Worm (Caenorhabditis elegans): Measurements from ENCODE around the gene him-17.

Gene him-17

DNA sequence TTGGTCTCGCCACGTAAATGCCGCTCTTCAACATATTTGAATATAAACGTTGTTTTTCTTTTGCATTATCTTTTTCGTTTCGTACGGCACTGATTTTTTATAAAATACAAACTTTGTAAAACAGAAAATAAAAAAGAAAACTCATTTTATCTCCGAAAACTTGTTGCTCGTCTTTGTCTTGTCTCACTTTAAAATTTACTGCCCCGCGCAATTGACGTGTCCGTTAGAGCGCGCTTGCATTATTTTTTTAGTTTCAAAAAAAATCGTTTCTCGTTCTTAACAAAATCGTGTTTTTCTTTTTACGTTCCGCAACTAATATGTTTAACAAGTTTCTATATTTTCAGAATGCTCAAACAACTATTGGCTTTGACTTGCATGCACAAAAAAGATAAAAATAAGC, 23.9 kb upstream of the him-17 start, which contains the start of gene noca-1:
Gene noca-1 (plus strand): TSS at position 345 of the 400 bp plus-strand sequence.
- TF ChIP-seq tbx-11 (GFP tag; IDR thresholded peaks at IDR 0.05), result no peak
- TF ChIP-seq sea-1 (GFP tag; conservative IDR thresholded peaks at IDR 0.05), result no peak
- no peak for TF ChIP-seq ama-1 (optimal IDR thresholded peaks at IDR 0.05)
- no peak for TF ChIP-seq scrt-1 (GFP tag; IDR thresholded peaks at IDR 0.05)
- no peak for TF ChIP-seq hnd-1 (tag; optimal IDR thresholded peaks at IDR 0.05)
- no peak for TF ChIP-seq tra-4 (tag; optimal IDR thresholded peaks at IDR 0.05)
- no peak for TF ChIP-seq hmbx-1 (tag; optimal IDR thresholded peaks at IDR 0.05)
- no peak for TF ChIP-seq pes-1 (GFP tag; IDR thresholded peaks at IDR 0.05)
- no peak for TF ChIP-seq flt-1 (GFP tag; IDR thresholded peaks at IDR 0.05)
- TF ChIP-seq ceh-36 (tag; optimal IDR thresholded peaks at IDR 0.05), result no peak
- TF ChIP-seq aly-1 (tag; optimal IDR thresholded peaks at IDR 0.05), result no peak
- TF ChIP-seq hmg-4 (GFP tag; optimal IDR thresholded peaks at IDR 0.05), result no peak
- TF ChIP-seq F13C5.2 (tag; optimal IDR thresholded peaks at IDR 0.05), result no peak
- no peak for TF ChIP-seq ets-7 (tag; optimal IDR thresholded peaks at IDR 0.05)
- no peak for TF ChIP-seq tbx-37 (GFP tag; conservative IDR thresholded peaks at IDR 0.05)

ce11 chrV:13154225-13154624, 22.3 kb upstream of the him-17 start:
- no peak for TF ChIP-seq ceh-36 (tag; optimal IDR thresholded peaks at IDR 0.05)
- no peak for TF ChIP-seq ets-7 (tag; optimal IDR thresholded peaks at IDR 0.05)
- no peak for TF ChIP-seq scrt-1 (GFP tag; IDR thresholded peaks at IDR 0.05)
- TF ChIP-seq flt-1 (GFP tag; IDR thresholded peaks at IDR 0.05), result no peak
- TF ChIP-seq B0310.2 (tag; optimal IDR thresholded peaks at IDR 0.05), result no peak
- no peak for TF ChIP-seq hmbx-1 (tag; optimal IDR thresholded peaks at IDR 0.05)
- no peak for TF ChIP-seq pes-1 (GFP tag; IDR thresholded peaks at IDR 0.05)
- no peak for TF ChIP-seq tbx-37 (GFP tag; conservative IDR thresholded peaks at IDR 0.05)
- TF ChIP-seq hnd-1 (tag; optimal IDR thresholded peaks at IDR 0.05), result no peak
- no peak for TF ChIP-seq tra-4 (tag; optimal IDR thresholded peaks at IDR 0.05)
- TF ChIP-seq ceh-13 (GFP tag; optimal IDR thresholded peaks at IDR 0.05), result no peak

- TF ChIP-seq sea-1 (GFP tag; conservative IDR thresholded peaks at IDR 0.05) (no peak), tbx-11 (GFP tag; IDR thresholded peaks at IDR 0.05) (no peak), tbx-37 (GFP tag; conservative IDR thresholded peaks at IDR 0.05) (no peak), pes-1 (GFP tag; IDR thresholded peaks at IDR 0.05) (no peak)
These were observed 19.4 kb upstream of the him-17 start for ce11 chrV:13157073-13157472.

DNA sequence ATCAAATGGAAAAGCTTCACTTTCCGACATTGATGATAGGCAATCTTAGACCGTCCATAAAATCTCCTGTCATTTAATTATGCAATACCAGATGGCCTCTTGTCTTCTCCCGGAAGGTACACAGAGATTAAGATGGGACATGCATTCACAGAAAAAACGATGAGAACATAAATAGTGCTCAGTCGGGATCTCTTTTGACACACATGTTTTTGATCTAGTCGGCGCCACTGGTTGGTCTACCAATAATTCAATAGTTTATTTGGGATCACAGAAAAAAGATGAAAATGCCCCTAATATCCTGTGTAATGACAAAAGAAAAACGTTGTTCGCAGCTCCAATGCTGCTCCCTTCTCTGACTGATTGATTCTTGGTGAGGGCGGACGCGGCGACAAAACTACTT, 15.5 kb upstream of the him-17 start:
- no peak for TF ChIP-seq sea-1 (GFP tag; conservative IDR thresholded peaks at IDR 0.05)
- no peak for TF ChIP-seq scrt-1 (GFP tag; IDR thresholded peaks at IDR 0.05)
- no peak for TF ChIP-seq tra-4 (tag; optimal IDR thresholded peaks at IDR 0.05)
- TF ChIP-seq hnd-1 (tag; optimal IDR thresholded peaks at IDR 0.05), result no peak
- no peak for TF ChIP-seq ets-7 (tag; optimal IDR thresholded peaks at IDR 0.05)
- no peak for TF ChIP-seq ceh-36 (tag; optimal IDR thresholded peaks at IDR 0.05)
- TF ChIP-seq aly-1 (tag; optimal IDR thresholded peaks at IDR 0.05), result no peak
- TF ChIP-seq tbx-37 (GFP tag; conservative IDR thresholded peaks at IDR 0.05), result no peak
- no peak for TF ChIP-seq hmg-4 (GFP tag; optimal IDR thresholded peaks at IDR 0.05)
- no peak for TF ChIP-seq B0310.2 (tag; optimal IDR thresholded peaks at IDR 0.05)
- TF ChIP-seq flt-1 (GFP tag; IDR thresholded peaks at IDR 0.05), result no peak
- no peak for TF ChIP-seq hmbx-1 (tag; optimal IDR thresholded peaks at IDR 0.05)
- no peak for TF ChIP-seq ceh-13 (GFP tag; optimal IDR thresholded peaks at IDR 0.05)
- TF ChIP-seq tbx-11 (GFP tag; IDR thresholded peaks at IDR 0.05), result no peak
- no peak for TF ChIP-seq ama-1 (optimal IDR thresholded peaks at IDR 0.05)
- TF ChIP-seq F13C5.2 (tag; optimal IDR thresholded peaks at IDR 0.05), result no peak
- no peak for TF ChIP-seq pes-1 (GFP tag; IDR thresholded peaks at IDR 0.05)

- TF ChIP-seq sea-1 (GFP tag; conservative IDR thresholded peaks at IDR 0.05), result no peak
- TF ChIP-seq ceh-36 (tag; optimal IDR thresholded peaks at IDR 0.05), result no peak
- TF ChIP-seq scrt-1 (GFP tag; IDR thresholded peaks at IDR 0.05), result no peak
- no peak for TF ChIP-seq tra-4 (tag; optimal IDR thresholded peaks at IDR 0.05)
- TF ChIP-seq ceh-13 (GFP tag; optimal IDR thresholded peaks at IDR 0.05), result no peak
- no peak for TF ChIP-seq flt-1 (GFP tag; IDR thresholded peaks at IDR 0.05)
- TF ChIP-seq ets-7 (tag; optimal IDR thresholded peaks at IDR 0.05), result no peak
- no peak for TF ChIP-seq tbx-37 (GFP tag; conservative IDR thresholded peaks at IDR 0.05)
- TF ChIP-seq F13C5.2 (tag; optimal IDR thresholded peaks at IDR 0.05), result no peak
- TF ChIP-seq hnd-1 (tag; optimal IDR thresholded peaks at IDR 0.05), result no peak
- no peak for TF ChIP-seq ama-1 (optimal IDR thresholded peaks at IDR 0.05)
- no peak for TF ChIP-seq pes-1 (GFP tag; IDR thresholded peaks at IDR 0.05)
- no peak for TF ChIP-seq hmg-4 (GFP tag; optimal IDR thresholded peaks at IDR 0.05)
- no peak for TF ChIP-seq tbx-11 (GFP tag; IDR thresholded peaks at IDR 0.05)
- no peak for TF ChIP-seq B0310.2 (tag; optimal IDR thresholded peaks at IDR 0.05)
- no peak for TF ChIP-seq hmbx-1 (tag; optimal IDR thresholded peaks at IDR 0.05)
- no peak for TF ChIP-seq aly-1 (tag; optimal IDR thresholded peaks at IDR 0.05)
These were observed 13.6 kb upstream of the him-17 start for ce11 chrV:13162885-13163284.

ce11 chrV:13163841-13164240, 12.7 kb upstream of the him-17 start:
- TF ChIP-seq tbx-11 (GFP tag; IDR thresholded peaks at IDR 0.05), result no peak
- no peak for TF ChIP-seq pes-1 (GFP tag; IDR thresholded peaks at IDR 0.05)
- TF ChIP-seq hmg-4 (GFP tag; optimal IDR thresholded peaks at IDR 0.05), result no peak
- TF ChIP-seq scrt-1 (GFP tag; IDR thresholded peaks at IDR 0.05), result no peak
- no peak for TF ChIP-seq flt-1 (GFP tag; IDR thresholded peaks at IDR 0.05)
- TF ChIP-seq ets-7 (tag; optimal IDR thresholded peaks at IDR 0.05), result no peak
- TF ChIP-seq ama-1 (optimal IDR thresholded peaks at IDR 0.05), result no peak
- TF ChIP-seq F13C5.2 (tag; optimal IDR thresholded peaks at IDR 0.05), result no peak
- no peak for TF ChIP-seq B0310.2 (tag; optimal IDR thresholded peaks at IDR 0.05)
- no peak for TF ChIP-seq aly-1 (tag; optimal IDR thresholded peaks at IDR 0.05)
- no peak for TF ChIP-seq tra-4 (tag; optimal IDR thresholded peaks at IDR 0.05)
- TF ChIP-seq tbx-37 (GFP tag; conservative IDR thresholded peaks at IDR 0.05), result no peak

DNA sequence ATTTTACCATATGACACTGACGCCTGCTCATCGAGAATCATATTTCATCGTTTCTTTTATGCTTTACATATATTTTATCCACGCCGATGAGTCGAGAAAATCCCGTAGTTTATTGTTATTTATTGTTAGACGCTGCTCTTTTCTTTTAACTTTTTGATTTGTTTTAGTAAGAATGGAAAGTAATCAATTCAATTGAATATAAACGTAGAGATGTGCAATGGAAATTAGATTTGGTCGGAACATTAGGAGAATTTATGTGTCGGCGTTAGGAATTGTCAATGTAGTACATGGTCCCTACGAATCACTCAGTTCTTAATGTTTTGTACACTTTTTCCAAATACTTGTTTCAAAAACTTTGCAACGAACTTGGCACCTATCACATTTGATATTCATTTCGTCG, 11.3 kb upstream of the him-17 start:
- TF ChIP-seq hmbx-1 (tag; optimal IDR thresholded peaks at IDR 0.05) (no peak), B0310.2 (tag; optimal IDR thresholded peaks at IDR 0.05) (no peak), flt-1 (GFP tag; IDR thresholded peaks at IDR 0.05) (no peak), ama-1 (optimal IDR thresholded peaks at IDR 0.05) (no peak), pes-1 (GFP tag; IDR thresholded peaks at IDR 0.05) (no peak), ceh-36 (tag; optimal IDR thresholded peaks at IDR 0.05) (no peak), tbx-11 (GFP tag; IDR thresholded peaks at IDR 0.05) (no peak), ceh-13 (GFP tag; optimal IDR thresholded peaks at IDR 0.05) (no peak), hnd-1 (tag; optimal IDR thresholded peaks at IDR 0.05) (no peak)

All from whole organism, early embryonic.